Fruit fly (Drosophila melanogaster): ENCODE data around the gene CG8300.

DNA sequence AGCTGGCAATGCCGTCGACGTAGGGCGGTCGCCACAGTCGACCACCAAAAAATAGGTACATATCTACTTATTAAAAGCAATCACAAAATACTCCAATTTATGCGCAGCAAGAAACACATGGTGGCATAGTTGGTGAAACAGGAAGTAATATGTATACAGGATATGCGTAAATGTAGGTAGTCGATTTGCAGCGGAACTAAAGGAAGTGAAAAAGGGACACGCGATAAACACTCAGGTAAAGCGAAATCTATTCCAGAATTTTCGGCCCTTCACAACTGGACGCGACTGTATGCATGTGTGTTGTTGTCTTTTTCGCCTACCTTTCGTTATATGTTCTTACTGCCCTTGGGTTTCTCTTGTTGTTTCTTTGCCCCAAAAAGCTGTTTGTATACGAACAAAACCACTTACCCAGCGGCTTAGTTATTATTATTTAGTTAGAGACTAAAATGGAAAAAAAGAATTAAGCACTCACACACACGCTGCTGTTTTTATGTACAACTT lies 8.1 kb upstream of the CG8300 start:
- TF ChIP-seq CG8478 (optimal IDR thresholded peaks at IDR 0.05) (no peak), psq (optimal IDR thresholded peaks at IDR 0.05) (no peak), pan (optimal IDR thresholded peaks at IDR 0.05) (no peak), usp (GFP tag; optimal IDR thresholded peaks at IDR 0.05) (no peak), Dll (optimal IDR thresholded peaks at IDR 0.05) (no peak)

Data from whole organism.